Worm (Caenorhabditis elegans): ENCODE measurements around the gene ZC302.3.

The ZC302.3 gene

ce11 chrV:10736756-10737155 is 4.5 kb downstream of the ZC302.3 start, which contains the start of the genes mre-11 and wdr-5.3 (continued):
- TF ChIP-seq mdl-1 (tag; optimal IDR thresholded peaks at IDR 0.05) (no peak), ztf-11 (tag; optimal IDR thresholded peaks at IDR 0.05) (no peak), nfya-1 (tag; optimal IDR thresholded peaks at IDR 0.05; ENCODE audit: insufficient read depth) (peak; percentile 66), nhr-237 (tag; optimal IDR thresholded peaks at IDR 0.05) (no peak), nhr-23 (tag; optimal IDR thresholded peaks at IDR 0.05) (peak; percentile 62), pqm-1 (tag; optimal IDR thresholded peaks at IDR 0.05) (no peak), sea-2 (GFP tag; optimal IDR thresholded peaks at IDR 0.05) (no peak)

- TF ChIP-seq elt-2 (tag; optimal IDR thresholded peaks at IDR 0.05) (peak; percentile 80), ceh-9 (tag; optimal IDR thresholded peaks at IDR 0.05) (no peak)
Observed at ce11 chrV:10731989-10732472, 9.2 kb downstream of the ZC302.3 start, which contains the start of gene T28B11.1. T28B11.1 (minus strand) TSS chrV:10732422.

- peak; percentile 1 for TF ChIP-seq unc-62 (GFP tag; optimal IDR thresholded peaks at IDR 0.05)
- TF ChIP-seq ZK546.5 (tag; optimal IDR thresholded peaks at IDR 0.05), result no peak
- TF ChIP-seq nhr-11 (tag; optimal IDR thresholded peaks at IDR 0.05), result peak; percentile 7
Observed at ce11 chrV:10730824-10731416, 10.3 kb downstream of the ZC302.3 start.

ce11 chrV:10729456-10729904 is 11.8 kb downstream of the ZC302.3 start:
- TF ChIP-seq nhr-76 (tag; optimal IDR thresholded peaks at IDR 0.05), result no peak
- no peak for TF ChIP-seq nhr-28 (tag; optimal IDR thresholded peaks at IDR 0.05)
- TF ChIP-seq fkh-10 (GFP tag; optimal IDR thresholded peaks at IDR 0.05), result no peak
- TF ChIP-seq nhr-25 (tag; optimal IDR thresholded peaks at IDR 0.05), result peak; percentile 17
- no peak for TF ChIP-seq lin-15B (tag; optimal IDR thresholded peaks at IDR 0.05)
- no peak for TF ChIP-seq ZK546.5 (tag; optimal IDR thresholded peaks at IDR 0.05)
- TF ChIP-seq skn-1 (tag; optimal IDR thresholded peaks at IDR 0.05), result no peak
- TF ChIP-seq nhr-77 (tag; optimal IDR thresholded peaks at IDR 0.05), result no peak
- TF ChIP-seq mml-1 (tag; optimal IDR thresholded peaks at IDR 0.05), result no peak
- no peak for TF ChIP-seq ztf-4 (tag; optimal IDR thresholded peaks at IDR 0.05)
- TF ChIP-seq daf-12 (tag; optimal IDR thresholded peaks at IDR 0.05), result no peak
- TF ChIP-seq nhr-23 (tag; optimal IDR thresholded peaks at IDR 0.05), result peak; percentile 76
- no peak for TF ChIP-seq ceh-16 (tag; optimal IDR thresholded peaks at IDR 0.05)
- TF ChIP-seq zag-1 (tag; optimal IDR thresholded peaks at IDR 0.05), result no peak
- TF ChIP-seq snpc-4 (tag; optimal IDR thresholded peaks at IDR 0.05), result peak; percentile 38
- no peak for TF ChIP-seq nhr-12 (tag; optimal IDR thresholded peaks at IDR 0.05)
- TF ChIP-seq eor-1 (tag; optimal IDR thresholded peaks at IDR 0.05), result no peak
- TF ChIP-seq ztf-11 (tag; optimal IDR thresholded peaks at IDR 0.05), result no peak
- no peak for TF ChIP-seq nhr-237 (tag; optimal IDR thresholded peaks at IDR 0.05)
- peak; percentile 90 for TF ChIP-seq egl-27 (tag; optimal IDR thresholded peaks at IDR 0.05)
- no peak for TF ChIP-seq sea-2 (GFP tag; optimal IDR thresholded peaks at IDR 0.05)
- peak; percentile 26 for TF ChIP-seq pha-4 (tag; optimal IDR thresholded peaks at IDR 0.05)
- TF ChIP-seq unc-39 (tag; optimal IDR thresholded peaks at IDR 0.05), result no peak
- TF ChIP-seq nhr-11 (tag; optimal IDR thresholded peaks at IDR 0.05), result no peak
- no peak for TF ChIP-seq egl-5 (tag; optimal IDR thresholded peaks at IDR 0.05)
- TF ChIP-seq hmg-11 (tag; optimal IDR thresholded peaks at IDR 0.05), result no peak
- TF ChIP-seq pqm-1 (tag; optimal IDR thresholded peaks at IDR 0.05), result peak; percentile 87
- no peak for TF ChIP-seq R02D3.7 (tag; optimal IDR thresholded peaks at IDR 0.05)
- TF ChIP-seq ceh-9 (tag; optimal IDR thresholded peaks at IDR 0.05), result no peak
- TF ChIP-seq mdl-1 (tag; optimal IDR thresholded peaks at IDR 0.05), result peak; percentile 5
- peak; percentile 2 for TF ChIP-seq nfya-1 (tag; optimal IDR thresholded peaks at IDR 0.05; ENCODE audit: insufficient read depth)
- TF ChIP-seq elt-1 (tag; optimal IDR thresholded peaks at IDR 0.05), result no peak
- no peak for TF ChIP-seq ceh-82 (tag; optimal IDR thresholded peaks at IDR 0.05)
- TF ChIP-seq ceh-28 (tag; optimal IDR thresholded peaks at IDR 0.05), result peak; percentile 59
- TF ChIP-seq lsy-12 (tag; optimal IDR thresholded peaks at IDR 0.05), result no peak
- TF ChIP-seq tbx-2 (tag; optimal IDR thresholded peaks at IDR 0.05), result no peak
- TF ChIP-seq lin-39 (tag; optimal IDR thresholded peaks at IDR 0.05), result no peak
- no peak for TF ChIP-seq nhr-67 (tag; optimal IDR thresholded peaks at IDR 0.05)
- no peak for TF ChIP-seq ama-1 (optimal IDR thresholded peaks at IDR 0.05)
- no peak for TF ChIP-seq elt-3 (tag; optimal IDR thresholded peaks at IDR 0.05)
- TF ChIP-seq fkh-2 (tag; optimal IDR thresholded peaks at IDR 0.05), result no peak
- TF ChIP-seq nhr-43 (tag; optimal IDR thresholded peaks at IDR 0.05; ENCODE audit: poor library complexity, severe bottlenecking), result no peak
- no peak for TF ChIP-seq unc-62 (GFP tag; optimal IDR thresholded peaks at IDR 0.05)
- no peak for TF ChIP-seq fos-1 (tag; optimal IDR thresholded peaks at IDR 0.05)
- TF ChIP-seq elt-2 (tag; optimal IDR thresholded peaks at IDR 0.05), result peak; percentile 94
- TF ChIP-seq aly-2 (tag; optimal IDR thresholded peaks at IDR 0.05), result no peak

Measured in whole organism, L3 larva.